2 worm cellular contexts compared by ENCODE assay signal in the genomic region with DNA sequence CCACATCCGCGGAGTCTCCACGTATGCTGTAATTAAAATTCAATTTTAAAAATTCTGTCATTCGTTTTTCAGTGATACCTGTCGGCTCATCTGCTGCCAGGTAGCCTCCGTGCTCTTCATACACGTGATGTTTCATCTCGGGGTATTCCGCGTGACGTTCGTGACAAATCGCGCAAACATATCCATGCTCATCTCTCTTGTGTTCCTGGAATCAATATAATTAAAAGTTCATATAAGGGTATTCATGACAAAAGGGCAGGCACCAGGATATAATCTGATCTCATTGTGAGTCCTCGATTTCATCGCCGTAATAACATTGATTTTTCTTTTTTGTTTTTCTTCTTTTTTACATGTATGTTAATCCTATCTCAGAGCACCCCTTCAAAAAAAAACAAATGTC.
TF ChIP-seq lines count a peak whose summit lies in the region.

No protein-coding gene starts in this region.

TF ChIP-seq in whole organism, L1 larva, 84 proteins besides CTCF, POLR2A, EP300 and RAD21:
- no peak for TF ChIP-seq skn-1 (tag; optimal IDR thresholded peaks at IDR 0.05; lab: Kevin White, UChicago)
- no peak for TF ChIP-seq efl-1 (optimal IDR thresholded peaks at IDR 0.05; lab: Kevin White, UChicago)
- peak in 1 of 2 experiments; percentile 70 for TF ChIP-seq efl-1 (GFP tag; optimal IDR thresholded peaks at IDR 0.05 in 1 of 2; lab: Kevin White, UChicago)
- TF ChIP-seq xbp-1 (tag; optimal IDR thresholded peaks at IDR 0.05; lab: Kevin White, UChicago): peak; percentile 2
- no peak for TF ChIP-seq lir-3 (tag; optimal IDR thresholded peaks at IDR 0.05; lab: Kevin White, UChicago; ENCODE audit: poor library complexity)
- TF ChIP-seq nhr-12 (tag; optimal IDR thresholded peaks at IDR 0.05; lab: Kevin White, UChicago): no peak
- TF ChIP-seq ceh-8 (GFP tag; optimal IDR thresholded peaks at IDR 0.05; lab: Kevin White, UChicago): no peak
- peak; percentile 47 for TF ChIP-seq fkh-8 (tag; optimal IDR thresholded peaks at IDR 0.05; lab: Kevin White, UChicago)
- no peak for TF ChIP-seq lsy-2 (tag; optimal IDR thresholded peaks at IDR 0.05; lab: Kevin White, UChicago)
- TF ChIP-seq nhr-90 (tag; optimal IDR thresholded peaks at IDR 0.05; lab: Kevin White, UChicago; ENCODE audit: poor library complexity): no peak
- no peak for TF ChIP-seq ets-5 (GFP tag; IDR thresholded peaks at IDR 0.05; lab: Robert Waterston, UW)
- peak; percentile 35 for TF ChIP-seq ztf-4 (tag; optimal IDR thresholded peaks at IDR 0.05; lab: Kevin White, UChicago)
- no peak for TF ChIP-seq ceh-82 (tag; optimal IDR thresholded peaks at IDR 0.05; lab: Kevin White, UChicago)
- no peak for TF ChIP-seq aha-1 (tag; optimal IDR thresholded peaks at IDR 0.05; lab: Kevin White, UChicago)
- no peak for TF ChIP-seq irx-1 (tag; optimal IDR thresholded peaks at IDR 0.05; lab: Kevin White, UChicago)
- TF ChIP-seq grh-1 (GFP tag; IDR thresholded peaks at IDR 0.05; lab: Robert Waterston, UW): no peak
- no peak for TF ChIP-seq snpc-4 (tag; optimal IDR thresholded peaks at IDR 0.05; lab: Kevin White, UChicago)
- TF ChIP-seq sup-37 (GFP tag; optimal IDR thresholded peaks at IDR 0.05; lab: Kevin White, UChicago): no peak
- no peak for TF ChIP-seq hlh-4 (tag; optimal IDR thresholded peaks at IDR 0.05; lab: Kevin White, UChicago)
- TF ChIP-seq fkh-4 (tag; optimal IDR thresholded peaks at IDR 0.05; lab: Kevin White, UChicago; ENCODE audit: borderline replicate concordance): peak; percentile 46
- peak; percentile 49 for TF ChIP-seq sox-4 (tag; optimal IDR thresholded peaks at IDR 0.05; lab: Kevin White, UChicago)
- TF ChIP-seq unc-98 (GFP tag; IDR thresholded peaks at IDR 0.05; lab: Robert Waterston, UW): no peak
- TF ChIP-seq hpl-2 (GFP tag; optimal IDR thresholded peaks at IDR 0.05; lab: Kevin White, UChicago): no peak
- TF ChIP-seq nhr-71 (tag; optimal IDR thresholded peaks at IDR 0.05; lab: Kevin White, UChicago): peak; percentile 52
- TF ChIP-seq unc-86 (tag; optimal IDR thresholded peaks at IDR 0.05; lab: Kevin White, UChicago): no peak
- no peak for TF ChIP-seq nhr-28 (tag; optimal IDR thresholded peaks at IDR 0.05; lab: Kevin White, UChicago)
- TF ChIP-seq lin-39 (tag; optimal IDR thresholded peaks at IDR 0.05; lab: Kevin White, UChicago): no peak
- TF ChIP-seq pax-3 (tag; optimal IDR thresholded peaks at IDR 0.05; lab: Kevin White, UChicago): peak; percentile 89
- TF ChIP-seq blmp-1 (tag; optimal IDR thresholded peaks at IDR 0.05; lab: Kevin White, UChicago): no peak
- no peak for TF ChIP-seq ceh-90 (tag; optimal IDR thresholded peaks at IDR 0.05; lab: Kevin White, UChicago)
- TF ChIP-seq hlh-17 (GFP tag; optimal IDR thresholded peaks at IDR 0.05; lab: Kevin White, UChicago; ENCODE audit: borderline replicate concordance): no peak
- TF ChIP-seq lin-14 (GFP tag; optimal IDR thresholded peaks at IDR 0.05; lab: Kevin White, UChicago): no peak
- no peak for TF ChIP-seq tlp-1 (tag; optimal IDR thresholded peaks at IDR 0.05; lab: Kevin White, UChicago)
- TF ChIP-seq lin-13 (GFP tag; optimal IDR thresholded peaks at IDR 0.05; lab: Kevin White, UChicago): no peak
- peak; percentile 94 for TF ChIP-seq dsc-1 (tag; optimal IDR thresholded peaks at IDR 0.05; lab: Kevin White, UChicago)
- no peak for TF ChIP-seq ama-1 (optimal IDR thresholded peaks at IDR 0.05; lab: Kevin White, UChicago)
- TF ChIP-seq efl-3 (GFP tag; optimal IDR thresholded peaks at IDR 0.05; lab: Kevin White, UChicago): no peak
- no peak for TF ChIP-seq aly-2 (tag; optimal IDR thresholded peaks at IDR 0.05; lab: Kevin White, UChicago)
- TF ChIP-seq nhr-47 (tag; optimal IDR thresholded peaks at IDR 0.05; lab: Kevin White, UChicago): peak; percentile 61
- no peak for TF ChIP-seq ceh-63 (GFP tag; optimal IDR thresholded peaks at IDR 0.05; lab: Kevin White, UChicago)
- no peak for TF ChIP-seq egl-13 (tag; optimal IDR thresholded peaks at IDR 0.05; lab: Kevin White, UChicago)

TF ChIP-seq in whole organism, L3 larva, 47 proteins besides CTCF, POLR2A, EP300 and RAD21:
- TF ChIP-seq ZK546.5 (tag; optimal IDR thresholded peaks at IDR 0.05; lab: Kevin White, UChicago) (no peak), ama-1 (optimal IDR thresholded peaks at IDR 0.05; lab: Kevin White, UChicago) (peak; percentile 9)
